Worm (Caenorhabditis elegans) whole organism, L4 larva: ENCODE data around the gene ZK1236.5.

Experiments used
- Y5F2A.4 ChIP-seq: fragments of 200-800 bp; sonication (Bioruptor generic); optimal IDR thresholded peaks from 2 replicates; lab custom pipeline; 2018; ENCODE audit warnings: mild to moderate bottlenecking, missing genetic modification characterization, missing compliant biosample characterization
- ZK546.5 ChIP-seq, 2 experiments: sonication (generic microtip); optimal IDR thresholded peaks; 2 replicates each; lab custom pipeline; 2017; ENCODE audit warnings: missing biosample characterization in 2 of 2, missing genetic modification characterization in 2 of 2
- fkh-10 ChIP-seq: fragments of 150-350 bp; optimal IDR thresholded peaks from 2 replicates; lab custom pipeline; 2014; ENCODE audit warnings: missing biosample characterization, missing genetic modification reagents, missing genetic modification characterization
- madf-5 ChIP-seq, 2 experiments: fragments of 200-800 bp; sonication (Bioruptor generic); IDR thresholded peaks; 2 replicates each; pipeline ENCODE4 v1.3.6; 2022; ENCODE audit warnings: missing compliant biosample characterization in 2 of 2, missing genetic modification characterization in 2 of 2
- pha-4 ChIP-seq, 2 experiments: fragments of 150-350 bp in 1 of 2; fragments of 200-800 bp in 1 of 2; sonication (Bioruptor generic) in 1 of 2; IDR thresholded peaks in 1 of 2; optimal IDR thresholded peaks in 1 of 2; 2 replicates each; pipeline versions ENCODE4 v1.3.6 to Lab custom; 2014 to 2022; ENCODE audit warnings: missing genetic modification characterization in 2 of 2, missing genetic modification reagents in 2 of 2, missing biosample characterization in 1 of 2, missing compliant biosample characterization in 1 of 2
- spr-1 ChIP-seq: sonication (generic microtip); optimal IDR thresholded peaks from 2 replicates; lab custom pipeline; 2016; ENCODE audit warnings: mild to moderate bottlenecking, missing genetic modification characterization, missing compliant biosample characterization
- unc-39 ChIP-seq: sonication (generic microtip); optimal IDR thresholded peaks from 2 replicates; lab custom pipeline; 2017; ENCODE audit warnings: missing biosample characterization, missing genetic modification characterization

ce11 chrIII:8466735-8467134 is 34.7 kb upstream of the ZK1236.5 start, which contains the start of gene mig-39:
- TF ChIP-seq ZK546.5 (tag; optimal IDR thresholded peaks at IDR 0.05; lab: Kevin White, UChicago) (no peak), fkh-10 (GFP tag; lab: Kevin White, UChicago) (no peak), unc-39 (tag; lab: Kevin White, UChicago) (no peak), pha-4 (GFP tag; IDR thresholded peaks at IDR 0.05; lab: Robert Waterston, UW) (no peak), pha-4 (tag; optimal IDR thresholded peaks at IDR 0.05; lab: Kevin White, UChicago) (no peak), spr-1 (tag; lab: Kevin White, UChicago) (no peak), Y5F2A.4 (no peak), madf-5 (GFP tag; IDR thresholded peaks at IDR 0.05; lab: Robert Waterston, UW) (no peak)
